Worm (Caenorhabditis elegans) whole organism, young adult: ENCODE data around the gene srx-113.

Experiments
- B0035.1 ChIP-seq: sonication (generic microtip); optimal IDR thresholded peaks from 2 replicates; lab custom pipeline; 2016; ENCODE audit warnings: missing genetic modification characterization, mild to moderate bottlenecking, missing compliant biosample characterization, missing genotype, missing genetic modification reagents
- D2030.7 ChIP-seq: fragments of 200-800 bp; sonication (Bioruptor generic); IDR thresholded peaks from 2 replicates; pipeline ENCODE4 v1.3.6; 2022; ENCODE audit warnings: missing genetic modification reagents, missing genetic modification characterization, missing compliant biosample characterization
- F33H1.4 ChIP-seq: fragments of 200-800 bp; sonication (Bioruptor generic); IDR thresholded peaks from 2 replicates; pipeline ENCODE4 v1.3.6; 2022; ENCODE audit warnings: missing genetic modification reagents, missing genetic modification characterization, missing compliant biosample characterization
- F52B5.7 ChIP-seq: sonication (generic microtip); optimal IDR thresholded peaks from 2 replicates; lab custom pipeline; 2016; ENCODE audit warnings: mild to moderate bottlenecking, missing genetic modification characterization, missing compliant biosample characterization
- F57C9.4 ChIP-seq: sonication (generic microtip); optimal IDR thresholded peaks from 2 replicates; lab custom pipeline; 2017; ENCODE audit warnings: mild to moderate bottlenecking, missing genetic modification characterization, missing compliant biosample characterization
- Y53G8AR.9 ChIP-seq: fragments of 200-800 bp; sonication (Bioruptor generic); conservative IDR thresholded peaks from 2 replicates; pipeline ENCODE4 v1.3.6; 2022; ENCODE audit warnings: missing genetic modification reagents, missing genetic modification characterization, missing compliant biosample characterization
- Y67H2A.10 ChIP-seq: fragments of 200-800 bp; sonication (Bioruptor generic); conservative IDR thresholded peaks from 2 replicates; pipeline ENCODE4 v1.3.6; 2022; ENCODE audit warnings: missing genetic modification reagents, missing genetic modification characterization, missing compliant biosample characterization
- Y79H2A.3 ChIP-seq: fragments of 200-800 bp; sonication (Bioruptor generic); conservative IDR thresholded peaks from 2 replicates; pipeline ENCODE4 v1.3.6; 2022; ENCODE audit warnings: missing genetic modification reagents, missing genetic modification characterization, missing compliant biosample characterization
- Y95B8A.8 ChIP-seq: fragments of 200-800 bp; sonication (Bioruptor generic); IDR thresholded peaks from 2 replicates; pipeline ENCODE4 v1.3.6; 2022; ENCODE audit warnings: missing genetic modification reagents, missing genetic modification characterization, missing compliant biosample characterization
- athp-1 ChIP-seq: sonication (generic microtip); optimal IDR thresholded peaks from 2 replicates; lab custom pipeline; 2017; ENCODE audit warnings: mild to moderate bottlenecking, missing genetic modification characterization, missing compliant biosample characterization
- cebp-2 ChIP-seq: fragments of 200-800 bp; sonication (Bioruptor generic); IDR thresholded peaks from 2 replicates; pipeline ENCODE4 v1.3.6; 2022; ENCODE audit warnings: missing genetic modification characterization, missing compliant biosample characterization
- ceh-27 ChIP-seq: fragments of 200-800 bp; sonication (Bioruptor generic); optimal IDR thresholded peaks from 2 replicates; lab custom pipeline; 2018; ENCODE audit warnings: mild to moderate bottlenecking, missing genetic modification characterization, moderate library complexity, missing compliant biosample characterization
- ceh-40 ChIP-seq: fragments of 200-800 bp; sonication (Bioruptor generic); IDR thresholded peaks from 2 replicates; pipeline ENCODE4 v1.3.6; 2022; ENCODE audit warnings: missing genetic modification characterization, missing compliant biosample characterization
- ceh-58 ChIP-seq: fragments of 200-800 bp; sonication (Bioruptor generic); IDR thresholded peaks from 2 replicates; pipeline ENCODE4 v1.3.6; 2022; ENCODE audit warnings: missing genetic modification characterization, missing compliant biosample characterization
- ceh-91 ChIP-seq: fragments of 200-800 bp; sonication (Bioruptor generic); IDR thresholded peaks from 2 replicates; pipeline ENCODE4 v1.3.6; 2022; ENCODE audit warnings: missing genetic modification reagents, missing genetic modification characterization, missing compliant biosample characterization
- dox-1 ChIP-seq: fragments of 200-800 bp; sonication (Bioruptor generic); IDR thresholded peaks from 2 replicates; pipeline ENCODE4 v1.3.6; 2022; ENCODE audit warnings: missing genetic modification reagents, missing genetic modification characterization, missing compliant biosample characterization
- dpff-1 ChIP-seq: sonication (generic microtip); optimal IDR thresholded peaks from 2 replicates; lab custom pipeline; 2017; ENCODE audit warnings: mild to moderate bottlenecking, missing genetic modification characterization, missing compliant biosample characterization
- egl-44 ChIP-seq: fragments of 200-800 bp; sonication (Bioruptor generic); IDR thresholded peaks from 2 replicates; pipeline ENCODE4 v1.3.6; 2022; ENCODE audit warnings: missing genetic modification reagents, missing genetic modification characterization, missing compliant biosample characterization
- ekl-4 ChIP-seq: fragments of 200-800 bp; sonication (Bioruptor generic); IDR thresholded peaks from 2 replicates; pipeline ENCODE4 v1.3.6; 2022; ENCODE audit warnings: missing genetic modification reagents, missing genetic modification characterization, missing compliant biosample characterization
- ets-4 ChIP-seq: fragments of 200-800 bp; sonication (Bioruptor generic); optimal IDR thresholded peaks from 2 replicates; lab custom pipeline; 2018; ENCODE audit warnings: mild to moderate bottlenecking, missing genetic modification characterization, missing compliant biosample characterization
- fkh-3 ChIP-seq: sonication (generic microtip); optimal IDR thresholded peaks from 2 replicates; lab custom pipeline; 2016; ENCODE audit warnings: mild to moderate bottlenecking, missing genetic modification characterization, missing compliant biosample characterization
- gei-17 ChIP-seq: fragments of 200-800 bp; sonication (Bioruptor generic); optimal IDR thresholded peaks from 2 replicates; lab custom pipeline; 2018; ENCODE audit warnings: mild to moderate bottlenecking, missing genetic modification characterization, missing compliant biosample characterization
- him-1 ChIP-seq: sonication (generic microtip); optimal IDR thresholded peaks from 2 replicates; lab custom pipeline; 2016; ENCODE audit warnings: missing genotype, missing genetic modification reagents, missing genetic modification characterization, missing compliant biosample characterization
- hmg-1.2 ChIP-seq: fragments of 200-800 bp; sonication (Bioruptor generic); IDR thresholded peaks from 2 replicates; pipeline ENCODE4 v1.3.6; 2022; ENCODE audit warnings: missing genetic modification reagents, missing genetic modification characterization, missing compliant biosample characterization
- hmg-20 ChIP-seq: fragments of 200-800 bp; sonication (Bioruptor generic); IDR thresholded peaks from 2 replicates; pipeline ENCODE4 v1.3.6; 2022; ENCODE audit warnings: missing genetic modification reagents, missing genetic modification characterization, missing compliant biosample characterization
- let-526 ChIP-seq: fragments of 200-800 bp; sonication (Bioruptor generic); IDR thresholded peaks from 2 replicates; pipeline ENCODE4 v1.3.6; 2022; ENCODE audit warnings: missing genetic modification reagents, missing genetic modification characterization, missing compliant biosample characterization
- let-607 ChIP-seq, 2 experiments: fragments of 200-800 bp in 1 of 2; sonication (Bioruptor generic) in 1 of 2; sonication (generic microtip) in 1 of 2; optimal IDR thresholded peaks; 2 replicates each; lab custom pipeline; 2016 to 2018; ENCODE audit warnings: mild to moderate bottlenecking in 2 of 2, missing compliant biosample characterization in 2 of 2, missing genetic modification characterization in 2 of 2, moderate library complexity in 2 of 2, missing genotype in 1 of 2
- lin-26 ChIP-seq: fragments of 200-800 bp; sonication (Bioruptor generic); IDR thresholded peaks from 2 replicates; pipeline ENCODE4 v1.3.6; 2022; ENCODE audit warnings: missing genetic modification reagents, missing genetic modification characterization, missing compliant biosample characterization
- lin-54 ChIP-seq: fragments of 200-800 bp; sonication (Bioruptor generic); optimal IDR thresholded peaks from 2 replicates; lab custom pipeline; 2018; ENCODE audit warnings: mild to moderate bottlenecking, missing genetic modification characterization, missing compliant biosample characterization
- lsl-1 ChIP-seq: fragments of 200-800 bp; sonication (Bioruptor generic); optimal IDR thresholded peaks from 2 replicates; lab custom pipeline; 2018; ENCODE audit warnings: mild to moderate bottlenecking, missing genetic modification characterization, moderate library complexity, missing compliant biosample characterization
- madf-3 ChIP-seq: fragments of 200-800 bp; sonication (Bioruptor generic); IDR thresholded peaks from 2 replicates; pipeline ENCODE4 v1.3.6; 2022; ENCODE audit warnings: missing genetic modification reagents, missing genetic modification characterization, missing compliant biosample characterization
- madf-6 ChIP-seq: fragments of 200-800 bp; sonication (Bioruptor generic); IDR thresholded peaks from 2 replicates; pipeline ENCODE4 v1.3.6; 2022; ENCODE audit warnings: missing genetic modification reagents, missing genetic modification characterization, missing compliant biosample characterization
- madf-8 ChIP-seq: fragments of 200-800 bp; sonication (Bioruptor generic); conservative IDR thresholded peaks from 2 replicates; pipeline ENCODE4 v1.3.6; 2022; ENCODE audit warnings: missing genetic modification reagents, missing genetic modification characterization, missing compliant biosample characterization
- nfya-1 ChIP-seq: sonication (generic microtip); optimal IDR thresholded peaks from 2 replicates; lab custom pipeline; 2017; ENCODE audit warnings: antibody characterized with exemption, missing compliant biosample characterization, missing genetic modification characterization, borderline replicate concordance; ENCODE audit not compliant: insufficient read depth
- nfyb-1 ChIP-seq: fragments of 200-800 bp; sonication (Bioruptor generic); IDR thresholded peaks from 2 replicates; pipeline ENCODE4 v1.3.6; 2022; ENCODE audit warnings: missing genetic modification reagents, missing genetic modification characterization, missing compliant biosample characterization
- nhr-27 ChIP-seq: fragments of 200-800 bp; sonication (Bioruptor generic); optimal IDR thresholded peaks from 2 replicates; lab custom pipeline; 2018; ENCODE audit warnings: mild to moderate bottlenecking, missing genetic modification characterization, moderate library complexity, missing compliant biosample characterization
- nhr-80 ChIP-seq: sonication (generic microtip); optimal IDR thresholded peaks from 2 replicates; lab custom pipeline; 2016; ENCODE audit warnings: missing genetic modification characterization, missing compliant biosample characterization
- nhr-90 ChIP-seq: sonication (generic microtip); optimal IDR thresholded peaks from 2 replicates; lab custom pipeline; 2016; ENCODE audit warnings: missing genotype, mild to moderate bottlenecking, missing genetic modification characterization, missing compliant biosample characterization
- sea-2 ChIP-seq: fragments of 200-800 bp; sonication (Bioruptor generic); IDR thresholded peaks from 2 replicates; pipeline ENCODE4 v1.3.6; 2022; ENCODE audit warnings: missing genetic modification characterization, missing compliant biosample characterization
- snpc-3.4 ChIP-seq: sonication (generic microtip); optimal IDR thresholded peaks from 2 replicates; lab custom pipeline; 2017; ENCODE audit warnings: missing genetic modification characterization, mild to moderate bottlenecking, missing compliant biosample characterization, antibody characterized with exemption, moderate library complexity, missing genotype, missing genetic modification reagents
- sptf-2 ChIP-seq: fragments of 200-800 bp; sonication (Bioruptor generic); optimal IDR thresholded peaks from 2 replicates; lab custom pipeline; 2018; ENCODE audit warnings: mild to moderate bottlenecking, missing genetic modification characterization, missing compliant biosample characterization
- tlf-1 ChIP-seq: fragments of 200-800 bp; sonication (Bioruptor generic); optimal IDR thresholded peaks from 2 replicates; lab custom pipeline; 2018; ENCODE audit warnings: mild to moderate bottlenecking, missing genetic modification characterization, missing compliant biosample characterization
- xnd-1 ChIP-seq: sonication (generic microtip); optimal IDR thresholded peaks from 2 replicates; lab custom pipeline; 2016; ENCODE audit warnings: missing genotype, missing genetic modification reagents, missing genetic modification characterization, missing compliant biosample characterization
- ztf-18 ChIP-seq: sonication (generic microtip); optimal IDR thresholded peaks from 2 replicates; lab custom pipeline; 2016; ENCODE audit warnings: missing genotype, mild to moderate bottlenecking, missing genetic modification characterization, missing compliant biosample characterization
- ztf-22 ChIP-seq: fragments of 200-800 bp; sonication (Bioruptor generic); optimal IDR thresholded peaks from 2 replicates; lab custom pipeline; 2018; ENCODE audit warnings: mild to moderate bottlenecking, missing genetic modification characterization, moderate library complexity, missing compliant biosample characterization
- ztf-3 ChIP-seq: fragments of 200-800 bp; sonication (Bioruptor generic); optimal IDR thresholded peaks from 2 replicates; lab custom pipeline; 2018; ENCODE audit warnings: mild to moderate bottlenecking, missing genetic modification characterization, missing compliant biosample characterization

srx-113 gene

ce11 chrV:12661619-12662018 is 29.7 kb upstream of the srx-113 start, which contains the start of gene W05B10.3:
Gene W05B10.3 (minus strand): TSS chrV:12661719.
- TF ChIP-seq ztf-3 (GFP tag; lab: Kevin White, UChicago) (no peak), athp-1 (tag; lab: Kevin White, UChicago) (no peak), ekl-4 (no peak)

ce11 chrV:12660280-12660818 is 28.4 kb upstream of the srx-113 start, which contains the start of gene his-74:
Gene his-74 (minus strand): TSS chrV:12660330.
- TF ChIP-seq madf-8 = peak; percentile 34; the same call in 1 of the 2 replicates
- TF ChIP-seq nhr-80 = no peak
- peak; percentile 14 for TF ChIP-seq lin-54 (GFP tag; lab: Kevin White, UChicago)
- TF ChIP-seq sea-2 (GFP tag; lab: Robert Waterston, UW) = no peak
- no peak for TF ChIP-seq tlf-1 (GFP tag; lab: Kevin White, UChicago)
- TF ChIP-seq ets-4 (GFP tag; lab: Kevin White, UChicago) = no peak
- no peak for TF ChIP-seq nfyb-1 (GFP tag; lab: Robert Waterston, UW)
- no peak for TF ChIP-seq nhr-27 (tag; lab: Kevin White, UChicago)
- TF ChIP-seq hmg-1.2 (GFP tag; lab: Robert Waterston, UW) = 0 out of 2 replicates have a peak, but pooled peaks have one; percentile 9
- no peak for TF ChIP-seq Y67H2A.10 (GFP tag; lab: Robert Waterston, UW)
- no peak for TF ChIP-seq sptf-2 (GFP tag; lab: Kevin White, UChicago)
- TF ChIP-seq B0035.1 (tag; lab: Kevin White, UChicago) = no peak
- TF ChIP-seq madf-6 = peak; percentile 84
- TF ChIP-seq dpff-1 = no peak
- TF ChIP-seq cebp-2 (GFP tag; lab: Robert Waterston, UW) = no peak
- 0 out of 2 replicates have a peak, but pooled peaks have one; percentile 26 for TF ChIP-seq ceh-91
- no peak for TF ChIP-seq hmg-20 (GFP tag; lab: Robert Waterston, UW)
- no peak for TF ChIP-seq fkh-3 (tag; lab: Kevin White, UChicago)
- no peak for TF ChIP-seq ztf-18
- TF ChIP-seq F33H1.4 (GFP tag; lab: Robert Waterston, UW) = peak; percentile 77
- peak; percentile 15 for TF ChIP-seq snpc-3.4
- no peak for TF ChIP-seq egl-44 (GFP tag; lab: Robert Waterston, UW)
- TF ChIP-seq D2030.7 = peak; percentile 51; the same call in 1 of the 2 replicates
- no peak for TF ChIP-seq F57C9.4 (tag; lab: Kevin White, UChicago)
- TF ChIP-seq xnd-1 = peak; percentile 47
- TF ChIP-seq ceh-40 (GFP tag; lab: Robert Waterston, UW) = no peak
- TF ChIP-seq lsl-1 = peak; percentile 88
- no peak for TF ChIP-seq Y53G8AR.9

- TF ChIP-seq B0035.1 (tag; lab: Kevin White, UChicago) (no peak), let-526 (GFP tag; lab: Robert Waterston, UW) (no peak), fkh-3 (tag; lab: Kevin White, UChicago) (no peak), Y95B8A.8 (GFP tag; lab: Robert Waterston, UW) (no peak), nfya-1 (tag; lab: Kevin White, UChicago) (no peak), nhr-90 (tag; lab: Kevin White, UChicago) (peak; percentile 39), ceh-27 (GFP tag; lab: Kevin White, UChicago) (peak; percentile 67), dox-1 (GFP tag; lab: Robert Waterston, UW) (peak; percentile 72; the same call in 1 of the 2 replicates), gei-17 (GFP tag; lab: Kevin White, UChicago) (no peak), madf-3 (GFP tag; lab: Robert Waterston, UW) (peak; percentile 83), lin-26 (GFP tag; lab: Robert Waterston, UW) (peak; percentile 44; the same call in 1 of the 2 replicates), Y53G8AR.9 (peak; percentile 84), him-1 (tag; lab: Kevin White, UChicago) (peak; percentile 31), let-607 (tag; optimal IDR thresholded peaks at IDR 0.05; lab: Kevin White, UChicago) (peak; percentile 7 to 12), Y79H2A.3 (GFP tag; lab: Robert Waterston, UW) (no peak), F52B5.7 (no peak), ceh-58 (GFP tag; lab: Robert Waterston, UW) (no peak), sptf-2 (GFP tag; lab: Kevin White, UChicago) (peak; percentile 26), ztf-22 (no peak)
Measured at ce11 chrV:12659426-12659825, 27.5 kb upstream of the srx-113 start, which contains the start of gene ccch-3. Gene ccch-3 (minus strand): TSS chrV:12659687.
